Worm (Caenorhabditis elegans) whole organism, young adult: Measurements from ENCODE around the gene trpp-6.

Experiments
- hrde-1 ChIP-seq: sonication (generic microtip); optimal IDR thresholded peaks from 2 replicates; lab custom pipeline; 2016; ENCODE audit warnings: missing genetic modification characterization, mild to moderate bottlenecking, missing compliant biosample characterization, moderate library complexity, missing genotype, missing genetic modification reagents, borderline replicate concordance
- unc-62 ChIP-seq: fragments of 150-350 bp; optimal IDR thresholded peaks from 2 replicates; lab custom pipeline; 2014; ENCODE audit warnings: missing biosample characterization, missing genetic modification reagents, missing genetic modification characterization

DNA sequence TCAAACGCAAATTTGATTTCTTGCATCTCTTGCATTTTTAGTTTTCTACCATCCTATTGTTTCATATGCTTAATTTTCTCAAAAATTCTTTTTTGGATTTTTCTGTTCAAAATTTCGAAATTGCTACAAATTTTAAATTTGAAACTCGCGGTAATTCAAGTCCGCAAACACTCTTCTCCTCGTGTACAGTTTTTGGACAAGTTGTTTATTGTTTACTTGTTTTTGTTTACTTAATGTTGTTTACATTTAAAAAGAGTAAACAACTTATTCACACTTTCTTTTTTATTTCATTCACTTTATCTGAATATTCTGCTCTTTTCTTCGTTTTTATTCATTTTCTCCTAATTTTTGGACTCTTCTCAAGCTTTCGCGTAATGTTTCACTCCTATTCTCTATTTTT, 26.6 kb downstream of the trpp-6 start:
- TF ChIP-seq hrde-1: no peak
- TF ChIP-seq unc-62 (GFP tag; lab: Kevin White, UChicago): no peak
